Worm (Caenorhabditis elegans) whole organism, mixed stage, embryonic: ENCODE measurements around the gene srw-122.
"Not testable (repeated sequence)": the region's sequence is repeated elsewhere in the genome, so short reads cannot be mapped to it uniquely, and the experiment has no call there.

ENCODE experiments used
- blmp-1 ChIP-seq: fragments of 150-350 bp; optimal IDR thresholded peaks from 2 replicates; lab custom pipeline; 2014; ENCODE audit warnings: missing biosample characterization, missing genetic modification characterization
- ceh-39 ChIP-seq: fragments of 150-350 bp; optimal IDR thresholded peaks from 2 replicates; lab custom pipeline; 2014; ENCODE audit warnings: missing biosample characterization, missing genetic modification characterization
- ceh-83 ChIP-seq: fragments of 200-800 bp; sonication (Bioruptor generic); optimal IDR thresholded peaks from 2 replicates; lab custom pipeline; 2018; ENCODE audit warnings: mild to moderate bottlenecking, missing genetic modification characterization, missing compliant biosample characterization
- ces-1 ChIP-seq: fragments of 150-350 bp; optimal IDR thresholded peaks from 2 replicates; lab custom pipeline; 2014; ENCODE audit warnings: missing biosample characterization, missing genetic modification reagents, missing genetic modification characterization
- cnd-1 ChIP-seq: fragments of 200-800 bp; sonication (Bioruptor generic); optimal IDR thresholded peaks from 2 replicates; lab custom pipeline; 2018; ENCODE audit warnings: mild to moderate bottlenecking, missing genetic modification characterization, missing compliant biosample characterization
- elt-3 ChIP-seq: fragments of 150-350 bp; optimal IDR thresholded peaks from 2 replicates; lab custom pipeline; 2014; ENCODE audit warnings: missing biosample characterization, missing genetic modification characterization
- flh-1 ChIP-seq: fragments of 200-800 bp; sonication (Bioruptor generic); optimal IDR thresholded peaks from 2 replicates; lab custom pipeline; 2018; ENCODE audit warnings: mild to moderate bottlenecking, missing genetic modification characterization, moderate library complexity, missing compliant biosample characterization
- ham-2 ChIP-seq: fragments of 200-800 bp; sonication (Bioruptor generic); optimal IDR thresholded peaks from 2 replicates; lab custom pipeline; 2018; ENCODE audit warnings: mild to moderate bottlenecking, missing genetic modification characterization, missing compliant biosample characterization
- hlh-1 ChIP-seq: fragments of 150-350 bp; optimal IDR thresholded peaks from 2 replicates; lab custom pipeline; 2014; ENCODE audit warnings: missing biosample characterization, missing genetic modification reagents, missing genetic modification characterization
- lin-13 ChIP-seq: fragments of 150-350 bp; optimal IDR thresholded peaks from 2 replicates; lab custom pipeline; 2014; ENCODE audit warnings: missing biosample characterization, missing genetic modification characterization
- lin-32 ChIP-seq: fragments of 200-800 bp; sonication (Bioruptor generic); optimal IDR thresholded peaks from 2 replicates; lab custom pipeline; 2018; ENCODE audit warnings: mild to moderate bottlenecking, missing genetic modification characterization, missing compliant biosample characterization
- mab-5 ChIP-seq: fragments of 150-350 bp; optimal IDR thresholded peaks from 2 replicates; lab custom pipeline; 2014; ENCODE audit warnings: missing biosample characterization, missing genetic modification characterization
- mep-1 ChIP-seq: fragments of 150-350 bp; optimal IDR thresholded peaks from 2 replicates; lab custom pipeline; 2017; ENCODE audit warnings: missing biosample characterization, missing genetic modification reagents, missing genetic modification characterization, inconsistent platforms
- mls-2 ChIP-seq: sonication (generic microtip); optimal IDR thresholded peaks from 2 replicates; lab custom pipeline; 2016; ENCODE audit warnings: mild to moderate bottlenecking, missing genetic modification characterization, moderate library complexity, missing compliant biosample characterization
- nhr-237 ChIP-seq: fragments of 150-350 bp; optimal IDR thresholded peaks from 2 replicates; lab custom pipeline; 2014; ENCODE audit warnings: missing biosample characterization, missing genetic modification characterization
- nhr-28 ChIP-seq: fragments of 150-350 bp; optimal IDR thresholded peaks from 2 replicates; lab custom pipeline; 2014; ENCODE audit warnings: missing biosample characterization, missing genetic modification characterization
- pha-4 ChIP-seq: fragments of 150-350 bp; optimal IDR thresholded peaks from 2 replicates; lab custom pipeline; 2018; ENCODE audit warnings: missing biosample characterization, missing genetic modification reagents, missing genetic modification characterization
- sem-2 ChIP-seq: fragments of 200-800 bp; sonication (Bioruptor generic); optimal IDR thresholded peaks from 2 replicates; lab custom pipeline; 2018; ENCODE audit warnings: mild to moderate bottlenecking, missing genetic modification characterization, missing compliant biosample characterization
- snpc-4 ChIP-seq: fragments of 150-350 bp; optimal IDR thresholded peaks from 2 replicates; lab custom pipeline; 2014; ENCODE audit warnings: missing biosample characterization, missing genetic modification characterization
- sptf-1 ChIP-seq: sonication (generic microtip); optimal IDR thresholded peaks from 2 replicates; lab custom pipeline; 2017; ENCODE audit warnings: mild to moderate bottlenecking, missing genetic modification characterization, moderate library complexity, missing compliant biosample characterization
- tbx-8 ChIP-seq: fragments of 200-800 bp; sonication (Bioruptor generic); optimal IDR thresholded peaks from 2 replicates; lab custom pipeline; 2018; ENCODE audit warnings: mild to moderate bottlenecking, missing genetic modification characterization, moderate library complexity, missing compliant biosample characterization
- unc-39 ChIP-seq: fragments of 150-350 bp; optimal IDR thresholded peaks from 2 replicates; lab custom pipeline; 2014; ENCODE audit warnings: missing biosample characterization, missing genetic modification characterization
- unc-62 ChIP-seq: fragments of 150-350 bp; optimal IDR thresholded peaks from 2 replicates; lab custom pipeline; 2014; ENCODE audit warnings: missing biosample characterization, missing genetic modification reagents, missing genetic modification characterization
- zip-8 ChIP-seq: fragments of 150-350 bp; optimal IDR thresholded peaks from 2 replicates; lab custom pipeline; 2014; ENCODE audit warnings: missing biosample characterization, missing genetic modification characterization
- ztf-11 ChIP-seq: fragments of 150-350 bp; optimal IDR thresholded peaks from 2 replicates; lab custom pipeline; 2014; ENCODE audit warnings: missing biosample characterization, missing genetic modification characterization

srw-122 gene

DNA sequence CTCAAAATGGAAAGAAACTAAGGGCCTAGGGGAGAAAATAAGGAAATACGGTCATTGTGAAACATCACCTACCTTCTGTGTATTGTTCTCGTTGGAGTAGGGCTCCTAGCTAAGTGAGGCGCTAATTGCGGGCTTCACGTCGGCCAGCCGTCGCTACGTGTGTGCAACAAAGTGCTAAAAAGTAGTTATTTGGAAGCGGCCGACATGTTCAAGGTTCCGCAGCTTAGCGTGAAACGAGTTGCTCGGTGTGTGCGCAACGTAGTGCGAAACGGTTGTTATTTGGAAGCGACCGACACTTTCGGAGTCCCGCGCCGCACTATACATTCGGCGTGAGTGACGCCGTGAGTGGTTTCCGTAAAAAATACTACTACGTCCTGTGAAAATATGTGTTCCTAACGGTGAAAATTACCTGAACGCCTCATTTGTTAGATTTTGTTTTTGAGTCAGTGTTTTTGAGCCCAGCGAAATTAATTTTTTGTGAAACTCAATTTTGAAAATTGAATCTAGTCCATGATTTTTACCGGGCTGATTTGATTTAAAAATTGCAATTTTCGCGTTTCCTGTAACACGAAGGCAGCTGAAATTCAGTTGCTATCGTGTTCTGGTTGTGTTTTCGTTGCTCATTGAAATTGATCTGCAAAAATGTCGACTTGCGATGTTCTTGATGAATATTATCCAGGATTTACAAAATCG, 19.5 kb upstream of the srw-122 start, which contains the start of gene srw-129:
Gene srw-129 (plus strand): TSS at position 643 of the 693 bp plus-strand sequence.
- TF ChIP-seq ceh-83 (GFP tag; lab: Kevin White, UChicago) (no peak), mep-1 (tag; lab: Kevin White, UChicago) (no peak), ztf-11 (tag; lab: Kevin White, UChicago) (no peak), snpc-4 (tag; lab: Kevin White, UChicago) (no peak), lin-32 (GFP tag; lab: Kevin White, UChicago) (no peak), tbx-8 (GFP tag; lab: Kevin White, UChicago) (no peak), mab-5 (tag; lab: Kevin White, UChicago) (no peak), zip-8 (no peak), mls-2 (tag; lab: Kevin White, UChicago) (no peak), pha-4 (tag; lab: Kevin White, UChicago) (no peak), ham-2 (GFP tag; lab: Kevin White, UChicago) (no peak), unc-39 (tag; lab: Kevin White, UChicago) (no peak)

DNA sequence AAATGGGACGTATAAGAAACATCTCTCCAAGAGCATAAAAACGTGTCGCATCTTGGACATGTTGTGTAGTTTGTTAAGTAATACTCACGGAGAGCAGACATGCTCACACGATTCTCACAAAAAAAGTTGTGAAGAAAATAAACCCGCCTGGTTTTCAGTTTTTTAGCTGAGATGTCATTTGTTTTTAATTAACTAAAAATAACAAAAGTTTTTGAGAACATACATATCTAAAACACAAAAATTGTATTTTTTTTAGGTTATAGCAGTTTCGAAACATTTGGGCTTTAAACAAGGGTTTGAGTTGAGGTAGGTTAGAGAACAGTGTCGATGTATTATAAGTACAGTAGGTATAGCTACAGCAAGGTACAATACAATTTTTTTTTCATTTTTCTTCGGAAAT, 12.8 kb upstream of the srw-122 start, which contains the start of gene srh-88:
Gene srh-88 (minus strand): TSS at position 101 of the 400 bp plus-strand sequence.
- TF ChIP-seq ham-2 (GFP tag; lab: Kevin White, UChicago) (no peak), ces-1 (GFP tag; lab: Kevin White, UChicago) (no peak), blmp-1 (tag; lab: Kevin White, UChicago) (no peak)
- TF ChIP-seq, all 35 proteins: peak for 0

DNA sequence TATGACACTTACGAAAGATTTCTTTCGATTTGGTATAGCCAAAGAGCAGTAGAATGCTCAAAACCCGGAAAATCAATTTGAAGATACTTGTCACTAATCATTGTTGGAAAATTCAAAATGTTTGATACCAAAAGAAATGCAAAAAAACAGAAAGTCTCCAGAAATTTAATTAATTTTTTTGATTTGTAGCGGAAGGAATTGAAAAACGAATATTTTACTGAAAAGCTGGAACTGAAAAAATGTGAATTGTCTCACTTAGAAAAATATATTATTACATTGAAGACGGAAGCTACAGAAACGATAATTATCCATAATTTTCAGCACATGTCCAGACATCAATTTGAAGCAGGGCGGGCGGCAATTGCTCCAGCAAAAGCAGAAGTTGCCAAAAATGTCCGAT, 11.0 kb upstream of the srw-122 start, which contains the start of gene srw-138:
Gene srw-138 (minus strand): TSS at position 101 of the 400 bp plus-strand sequence.
- no peak for TF ChIP-seq ces-1 (GFP tag; lab: Kevin White, UChicago)
- TF ChIP-seq mab-5 (tag; lab: Kevin White, UChicago): no peak
- TF ChIP-seq elt-3 (tag; lab: Kevin White, UChicago): no peak
- no peak for TF ChIP-seq ham-2 (GFP tag; lab: Kevin White, UChicago)
- no peak for TF ChIP-seq pha-4 (tag; lab: Kevin White, UChicago)
- no peak for TF ChIP-seq nhr-237 (tag; lab: Kevin White, UChicago)
- TF ChIP-seq mep-1 (tag; lab: Kevin White, UChicago): no peak
- TF ChIP-seq cnd-1 (tag; lab: Kevin White, UChicago): no peak
- TF ChIP-seq sptf-1 (tag; lab: Kevin White, UChicago): no peak
- TF ChIP-seq tbx-8 (GFP tag; lab: Kevin White, UChicago): no peak
- TF ChIP-seq ceh-39 (tag; lab: Kevin White, UChicago): no peak

DNA sequence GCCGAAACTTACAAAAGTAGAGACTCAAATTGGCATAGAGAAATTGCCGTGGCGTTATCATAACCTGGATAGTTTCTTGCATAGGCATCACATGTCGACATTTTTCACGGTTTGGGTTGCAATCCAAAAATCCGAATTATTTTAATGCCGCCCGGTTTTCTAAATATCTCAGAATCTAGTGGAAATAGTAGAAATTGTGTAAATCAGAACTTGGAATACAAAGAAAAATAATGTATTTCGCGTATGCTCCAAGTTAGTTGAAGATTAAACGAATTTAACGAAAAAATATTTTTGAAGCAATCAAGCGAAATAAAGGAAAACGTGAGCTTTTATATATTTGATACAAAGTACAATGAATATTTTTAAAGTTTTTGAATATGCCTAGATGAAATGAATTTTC, 8.9 kb upstream of the srw-122 start, which contains the start of gene srw-144:
Gene srw-144 (minus strand): TSS at position 101 of the 400 bp plus-strand sequence.
- TF ChIP-seq nhr-28 (tag; lab: Kevin White, UChicago): no peak
- no peak for TF ChIP-seq ham-2 (GFP tag; lab: Kevin White, UChicago)
- no peak for TF ChIP-seq cnd-1 (tag; lab: Kevin White, UChicago)
- no peak for TF ChIP-seq ceh-83 (GFP tag; lab: Kevin White, UChicago)
- TF ChIP-seq pha-4 (tag; lab: Kevin White, UChicago): no peak
- TF ChIP-seq sem-2 (GFP tag; lab: Kevin White, UChicago): no peak
- TF ChIP-seq elt-3 (tag; lab: Kevin White, UChicago): no peak
- TF ChIP-seq hlh-1 (tag; lab: Kevin White, UChicago): no peak
- no peak for TF ChIP-seq zip-8
- TF ChIP-seq nhr-237 (tag; lab: Kevin White, UChicago): no peak

DNA sequence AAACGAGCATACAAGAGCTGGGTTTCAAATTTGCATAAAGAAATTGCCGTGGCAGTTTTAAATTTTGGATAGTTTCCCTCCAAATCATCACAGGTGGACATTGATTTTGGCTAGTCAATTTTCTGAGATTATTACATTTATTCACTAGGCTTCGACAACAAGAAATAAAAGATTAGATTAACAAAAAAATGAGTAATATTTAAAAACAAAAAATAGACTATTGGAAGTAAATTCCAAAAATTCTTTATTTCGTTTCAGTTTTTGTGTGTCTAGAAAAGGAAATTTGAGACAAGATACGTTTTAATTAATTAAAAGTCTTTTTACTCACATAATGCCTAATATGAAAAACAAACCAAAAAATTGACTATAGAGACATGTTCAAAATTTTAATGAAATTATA, 6.2 kb upstream of the srw-122 start, which contains the start of gene srw-142:
Gene srw-142 (minus strand): TSS at position 101 of the 400 bp plus-strand sequence.
- TF ChIP-seq ceh-83 (GFP tag; lab: Kevin White, UChicago) (no peak), lin-32 (GFP tag; lab: Kevin White, UChicago) (no peak), cnd-1 (tag; lab: Kevin White, UChicago) (no peak), tbx-8 (GFP tag; lab: Kevin White, UChicago) (no peak), mab-5 (tag; lab: Kevin White, UChicago) (no peak), unc-62 (GFP tag; lab: Kevin White, UChicago) (no peak), flh-1 (GFP tag; lab: Kevin White, UChicago) (no peak), unc-39 (tag; lab: Kevin White, UChicago) (no peak), nhr-28 (tag; lab: Kevin White, UChicago) (no peak), nhr-237 (tag; lab: Kevin White, UChicago) (no peak), lin-13 (no peak), ham-2 (GFP tag; lab: Kevin White, UChicago) (no peak)

DNA sequence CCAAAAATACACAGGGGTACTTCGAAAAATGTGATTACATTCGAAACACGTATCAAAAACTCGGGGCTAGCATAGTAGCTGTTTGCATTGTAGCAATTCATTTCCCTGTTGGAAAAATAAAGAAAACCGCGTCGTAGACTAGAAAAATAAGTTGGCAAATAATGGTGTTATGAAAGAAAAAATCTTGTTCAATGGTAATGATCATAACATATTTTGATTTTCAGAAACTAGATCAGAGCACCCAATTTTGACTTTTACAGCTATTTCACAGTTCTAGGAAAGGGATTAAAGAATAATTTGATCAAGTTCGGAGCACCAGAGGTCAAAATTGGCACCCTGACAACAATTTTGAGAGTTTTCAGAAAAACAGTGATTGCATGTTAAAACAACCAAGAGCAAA, 3.3 kb upstream of the srw-122 start, which contains the start of gene srh-248:
Gene srh-248 (minus strand): TSS at position 101 of the 400 bp plus-strand sequence.
- TF ChIP-seq flh-1 (GFP tag; lab: Kevin White, UChicago); ceh-39 (tag; lab: Kevin White, UChicago); mep-1 (tag; lab: Kevin White, UChicago): not testable (repeated sequence)
